Fruit fly (Drosophila melanogaster) whole organism, embryonic: ENCODE measurements around the gene CG43251.

Experiments used
- Aef1 ChIP-seq: fragments of 200-800 bp; sonication (Bioruptor generic); IDR thresholded peaks from 3 replicates; pipeline ENCODE4 v1.3.6; 2022; ENCODE audit warnings: missing biosample characterization, missing genetic modification characterization
- Atf-2 ChIP-seq: fragments of 200-800 bp; sonication (Bioruptor generic); optimal IDR thresholded peaks from 2 replicates; lab custom pipeline; 2016; ENCODE audit warnings: missing biosample characterization, missing genetic modification characterization
- Bteb2 ChIP-seq: fragments of 200-800 bp; sonication (Bioruptor generic); optimal IDR thresholded peaks from 2 replicates; lab custom pipeline; 2016; ENCODE audit warnings: missing biosample characterization, missing genetic modification characterization
- CG10565 ChIP-seq: fragments of 200-800 bp; sonication (Bioruptor generic); optimal IDR thresholded peaks from 3 replicates; lab custom pipeline; 2016; ENCODE audit warnings: missing biosample characterization, mild to moderate bottlenecking, missing genetic modification characterization
- CG12391 ChIP-seq: fragments of 200-800 bp; sonication (Bioruptor generic); optimal IDR thresholded peaks from 3 replicates; lab custom pipeline; 2018; ENCODE audit warnings: missing biosample characterization, mild to moderate bottlenecking, missing genetic modification characterization, moderate library complexity
- CG12942 ChIP-seq: fragments of 200-800 bp; sonication (Bioruptor generic); optimal IDR thresholded peaks from 3 replicates; lab custom pipeline; 2016; ENCODE audit warnings: missing biosample characterization, missing genetic modification characterization
- CG13123 ChIP-seq: fragments of 200-800 bp; sonication (Bioruptor generic); optimal IDR thresholded peaks from 2 replicates; lab custom pipeline; 2016; ENCODE audit warnings: missing biosample characterization, missing genetic modification characterization
- CG14710 ChIP-seq: fragments of 200-800 bp; sonication (Bioruptor generic); optimal IDR thresholded peaks from 3 replicates; lab custom pipeline; 2019; ENCODE audit warnings: missing biosample characterization, mild to moderate bottlenecking, missing genetic modification characterization, moderate library complexity
- CG1529 ChIP-seq: fragments of 200-800 bp; sonication (Bioruptor generic); optimal IDR thresholded peaks from 3 replicates; lab custom pipeline; 2018; ENCODE audit warnings: missing biosample characterization, missing genetic modification characterization
- CG18262 ChIP-seq: fragments of 200-800 bp; optimal IDR thresholded peaks from 3 replicates; lab custom pipeline; 2019; ENCODE audit warnings: missing biosample characterization, mild to moderate bottlenecking, missing genetic modification characterization, moderate library complexity
- CG2129 ChIP-seq: fragments of 200-800 bp; sonication (Bioruptor generic); IDR thresholded peaks from 2 replicates; pipeline ENCODE4 v1.3.6; 2022; ENCODE audit warnings: missing biosample characterization, missing genetic modification characterization; ENCODE audit not compliant: partially characterized antibody
- CG30431 ChIP-seq: fragments of 200-800 bp; sonication (Bioruptor generic); optimal IDR thresholded peaks from 2 replicates; lab custom pipeline; 2017; ENCODE audit warnings: missing biosample characterization, missing genetic modification characterization
- CG31224 ChIP-seq: fragments of 200-800 bp; sonication (Bioruptor generic); IDR thresholded peaks from 2 replicates; pipeline ENCODE4 v1.3.6; 2022; ENCODE audit warnings: missing biosample characterization, missing genetic modification characterization
- CG31388 ChIP-seq: fragments of 200-800 bp; sonication (Bioruptor generic); optimal IDR thresholded peaks from 2 replicates; lab custom pipeline; 2016; ENCODE audit warnings: missing biosample characterization, missing genetic modification characterization
- CG3163 ChIP-seq: fragments of 200-800 bp; sonication (Bioruptor generic); optimal IDR thresholded peaks from 3 replicates; lab custom pipeline; 2016; ENCODE audit warnings: missing biosample characterization, missing genetic modification characterization
- CG33557 ChIP-seq: fragments of 200-800 bp; sonication (Bioruptor generic); optimal IDR thresholded peaks from 2 replicates; lab custom pipeline; 2019; ENCODE audit warnings: missing biosample characterization, mild to moderate bottlenecking, missing genetic modification characterization, moderate library complexity
- CG3995 ChIP-seq: fragments of 200-800 bp; sonication (Bioruptor generic); optimal IDR thresholded peaks from 3 replicates; lab custom pipeline; 2016; ENCODE audit warnings: missing biosample characterization, missing genetic modification characterization
- CG4617 ChIP-seq: fragments of 200-800 bp; sonication (Bioruptor generic); optimal IDR thresholded peaks from 3 replicates; lab custom pipeline; 2016; ENCODE audit warnings: missing biosample characterization, missing genetic modification characterization, borderline replicate concordance
- CG5245 ChIP-seq: fragments of 200-800 bp; sonication (Bioruptor generic); optimal IDR thresholded peaks from 3 replicates; lab custom pipeline; 2016; ENCODE audit warnings: missing biosample characterization, missing genetic modification characterization
- CG6254 ChIP-seq: fragments of 200-800 bp; sonication (Bioruptor generic); optimal IDR thresholded peaks from 3 replicates; lab custom pipeline; 2017; ENCODE audit warnings: mild to moderate bottlenecking, missing biosample characterization, missing genetic modification reagents, missing genetic modification characterization
- CG8359 ChIP-seq: fragments of 200-800 bp; sonication (Bioruptor generic); optimal IDR thresholded peaks from 2 replicates; lab custom pipeline; 2017; ENCODE audit warnings: missing biosample characterization, mild to moderate bottlenecking, missing genetic modification characterization, borderline replicate concordance
- CG8388 ChIP-seq: fragments of 200-800 bp; sonication (Bioruptor generic); optimal IDR thresholded peaks from 2 replicates; lab custom pipeline; 2019; ENCODE audit warnings: missing biosample characterization, mild to moderate bottlenecking, missing genetic modification characterization, moderate library complexity
- CG8944 ChIP-seq: fragments of 200-800 bp; sonication (Bioruptor generic); optimal IDR thresholded peaks from 3 replicates; lab custom pipeline; 2016; ENCODE audit warnings: missing biosample characterization, missing genetic modification characterization
- CTCF ChIP-seq: fragments of 200-800 bp; sonication (Bioruptor generic); optimal IDR thresholded peaks from 2 replicates; lab custom pipeline; 2017; ENCODE audit warnings: missing biosample characterization, mild to moderate bottlenecking, missing genetic modification characterization, moderate library complexity
- Doc2 ChIP-seq: fragments of 200-800 bp; sonication (Bioruptor generic); IDR thresholded peaks from 2 replicates; pipeline ENCODE4 v1.3.6; 2022; ENCODE audit warnings: missing biosample characterization, missing genetic modification characterization
- Ets65A ChIP-seq: fragments of 200-800 bp; sonication (Bioruptor generic); peaks from one replicate; lab custom pipeline; 2016; ENCODE audit warnings: missing biosample characterization, missing genetic modification characterization
- Fer1 ChIP-seq: fragments of 200-800 bp; sonication (Bioruptor generic); optimal IDR thresholded peaks from 2 replicates; lab custom pipeline; 2017; ENCODE audit warnings: missing biosample characterization, mild to moderate bottlenecking, missing genetic modification characterization
- Hand ChIP-seq: fragments of 200-800 bp; sonication (Bioruptor generic); optimal IDR thresholded peaks from 2 replicates; lab custom pipeline; 2017; ENCODE audit warnings: mild to moderate bottlenecking, missing biosample characterization, missing genetic modification reagents, missing genetic modification characterization
- Nf-YA ChIP-seq: fragments of 200-800 bp; sonication (Bioruptor generic); IDR thresholded peaks from 2 replicates; pipeline ENCODE4 v1.3.6; 2022; ENCODE audit warnings: missing biosample characterization, missing genetic modification characterization
- Oli ChIP-seq: fragments of 200-800 bp; sonication (Bioruptor generic); optimal IDR thresholded peaks from 2 replicates; lab custom pipeline; 2018; ENCODE audit warnings: missing biosample characterization, mild to moderate bottlenecking, missing genetic modification characterization, moderate library complexity
- Scr ChIP-seq: fragments of 200-800 bp; sonication (Bioruptor generic); IDR thresholded peaks from 2 replicates; pipeline ENCODE4 v1.3.6; 2022; ENCODE audit warnings: missing biosample characterization, missing genetic modification characterization; ENCODE audit not compliant: partially characterized antibody
- bab2 ChIP-seq: fragments of 200-800 bp; sonication (Bioruptor generic); optimal IDR thresholded peaks from 2 replicates; lab custom pipeline; 2016; ENCODE audit warnings: missing biosample characterization, missing genetic modification characterization
- bigmax ChIP-seq: fragments of 200-800 bp; sonication (Bioruptor generic); optimal IDR thresholded peaks from 2 replicates; lab custom pipeline; 2018; ENCODE audit warnings: missing biosample characterization, mild to moderate bottlenecking, missing genetic modification characterization
- btn ChIP-seq: fragments of 200-800 bp; sonication (Bioruptor generic); optimal IDR thresholded peaks from 2 replicates; lab custom pipeline; 2016; ENCODE audit warnings: missing biosample characterization, missing genetic modification characterization
- cato ChIP-seq: fragments of 200-800 bp; sonication (Bioruptor generic); optimal IDR thresholded peaks from 2 replicates; lab custom pipeline; 2016; ENCODE audit warnings: missing biosample characterization, missing genetic modification characterization, borderline replicate concordance
- chn ChIP-seq: fragments of 200-800 bp; sonication (Bioruptor generic); optimal IDR thresholded peaks from 2 replicates; lab custom pipeline; 2016; ENCODE audit warnings: missing biosample characterization, missing genetic modification characterization
- crol ChIP-seq: fragments of 200-800 bp; sonication (Bioruptor generic); IDR thresholded peaks from 2 replicates; pipeline ENCODE4 v1.3.6; 2022; ENCODE audit warnings: missing biosample characterization, missing genetic modification characterization
- dmrt11E ChIP-seq: fragments of 200-800 bp; sonication (Bioruptor generic); optimal IDR thresholded peaks from 3 replicates; lab custom pipeline; 2018; ENCODE audit warnings: missing biosample characterization, mild to moderate bottlenecking, missing genetic modification characterization, moderate library complexity
- dmrt99B ChIP-seq: fragments of 200-800 bp; sonication (Bioruptor generic); optimal IDR thresholded peaks from 2 replicates; lab custom pipeline; 2018; ENCODE audit warnings: missing biosample characterization, mild to moderate bottlenecking, missing genetic modification characterization, moderate library complexity
- dpn ChIP-seq, 2 experiments: fragments of 200-800 bp; sonication (Bioruptor generic); optimal IDR thresholded peaks; 3 replicates each; lab custom pipeline; 2016; ENCODE audit warnings: missing biosample characterization in 2 of 2, missing genetic modification characterization in 2 of 2
- eyg ChIP-seq: fragments of 200-800 bp; sonication (Bioruptor generic); optimal IDR thresholded peaks from 3 replicates; lab custom pipeline; 2016; ENCODE audit warnings: missing biosample characterization, missing genetic modification characterization
- gcm ChIP-seq: fragments of 200-800 bp; sonication (Bioruptor generic); optimal IDR thresholded peaks from 2 replicates; lab custom pipeline; 2019; ENCODE audit warnings: missing biosample characterization, mild to moderate bottlenecking, missing genetic modification characterization, moderate library complexity
- hkb ChIP-seq, 2 experiments: fragments of 200-800 bp in 1 of 2; fragments of >200 bp in 1 of 2; sonication (Bioruptor generic) in 1 of 2; IDR thresholded peaks in 1 of 2; optimal IDR thresholded peaks in 1 of 2; 2 replicates each; pipeline versions ENCODE4 v1.3.6 to Lab custom; 2017 to 2022; ENCODE audit warnings: missing biosample characterization in 1 of 2, missing genetic modification characterization in 1 of 2
- kni ChIP-seq: fragments of 200-800 bp; sonication (Bioruptor generic); optimal IDR thresholded peaks from 3 replicates; lab custom pipeline; 2017; ENCODE audit warnings: mild to moderate bottlenecking, missing biosample characterization, missing genetic modification reagents, missing genetic modification characterization
- pita ChIP-seq: fragments of 200-800 bp; sonication (Bioruptor generic); optimal IDR thresholded peaks from 2 replicates; lab custom pipeline; 2017; ENCODE audit warnings: missing biosample characterization, mild to moderate bottlenecking, missing genetic modification characterization
- pnt ChIP-seq: fragments of 200-800 bp; sonication (Bioruptor generic); optimal IDR thresholded peaks from 3 replicates; lab custom pipeline; 2016; ENCODE audit warnings: missing biosample characterization, missing genetic modification characterization
- pzg ChIP-seq: fragments of 200-800 bp; sonication (Bioruptor generic); optimal IDR thresholded peaks from 3 replicates; lab custom pipeline; 2018; ENCODE audit warnings: missing biosample characterization, mild to moderate bottlenecking, missing genetic modification characterization, moderate library complexity
- sens ChIP-seq: fragments of 200-800 bp; sonication (Bioruptor generic); peaks from one replicate; lab custom pipeline; 2016; ENCODE audit warnings: missing biosample characterization, missing genetic modification characterization
- slp2 ChIP-seq: fragments of 200-800 bp; sonication (Bioruptor generic); optimal IDR thresholded peaks from 2 replicates; lab custom pipeline; 2016; ENCODE audit warnings: missing biosample characterization, missing genetic modification characterization
- trem ChIP-seq: fragments of 200-800 bp; optimal IDR thresholded peaks from 3 replicates; lab custom pipeline; 2019; ENCODE audit warnings: missing biosample characterization, mild to moderate bottlenecking, missing genetic modification characterization, moderate library complexity
- vfl ChIP-seq: fragments of 200-800 bp; sonication (Bioruptor generic); optimal IDR thresholded peaks from 2 replicates; lab custom pipeline; 2016; ENCODE audit warnings: missing biosample characterization, missing genetic modification characterization
- yki ChIP-seq: fragments of >200 bp; optimal IDR thresholded peaks from 3 replicates; lab custom pipeline; 2018

The CG43251 gene

dm6 chr3L:20769350-20769749, 10.7 kb downstream of the CG43251 start, which contains the start of the genes CG4074 and CG4186 (continued):
- TF ChIP-seq CG4617 (GFP tag; lab: Kevin White, UChicago) (peak; percentile 37), pzg (peak; percentile 65), CG3163 (GFP tag; lab: Kevin White, UChicago) (peak; percentile 83), Ets65A (GFP tag; lab: Kevin White, UChicago) (no peak), Nf-YA (GFP tag; lab: Robert Waterston, UW) (no peak), crol (GFP tag; lab: Robert Waterston, UW) (no peak), Atf-2 (no peak), Aef1 (GFP tag; lab: Robert Waterston, UW) (no peak), CG3995 (GFP tag; lab: Kevin White, UChicago) (no peak), dpn (GFP tag; optimal IDR thresholded peaks at IDR 0.05; lab: Kevin White, UChicago) (no peak), CG8359 (GFP tag; lab: Kevin White, UChicago) (no peak), sens (no peak), hkb (optimal IDR thresholded peaks at IDR 0.05; lab: Kevin White, UChicago) (no peak), hkb (GFP tag; IDR thresholded peaks at IDR 0.05; lab: Robert Waterston, UW) (no peak), Scr (peak; percentile 35), CG18262 (tag; lab: Kevin White, UChicago) (no peak), chn (GFP tag; lab: Kevin White, UChicago) (no peak), cato (GFP tag; lab: Kevin White, UChicago) (no peak), yki (lab: Kevin White, UChicago) (no peak), Oli (no peak), CG14710 (peak; percentile 27), Hand (GFP tag; lab: Kevin White, UChicago) (no peak), trem (tag; lab: Kevin White, UChicago) (peak; percentile 99), pnt (GFP tag; lab: Kevin White, UChicago) (no peak), Bteb2 (GFP tag; lab: Kevin White, UChicago) (no peak), CTCF (GFP tag; lab: Kevin White, UChicago) (peak; percentile 14), Fer1 (no peak), CG12391 (tag; lab: Kevin White, UChicago) (peak; percentile 9), pita (GFP tag; lab: Kevin White, UChicago) (no peak), CG5245 (GFP tag; lab: Kevin White, UChicago) (no peak), eyg (no peak), CG33557 (GFP tag; lab: Kevin White, UChicago) (no peak), dmrt11E (tag; lab: Kevin White, UChicago) (no peak), CG13123 (GFP tag; lab: Kevin White, UChicago) (no peak), CG31388 (no peak), bigmax (GFP tag; lab: Kevin White, UChicago) (no peak), CG12942 (no peak), dmrt99B (tag; lab: Kevin White, UChicago) (no peak), kni (GFP tag; lab: Kevin White, UChicago) (peak; percentile 70), CG8388 (GFP tag; lab: Kevin White, UChicago) (no peak), CG31224 (no peak), CG8944 (GFP tag; lab: Kevin White, UChicago) (no peak), gcm (GFP tag; lab: Kevin White, UChicago) (no peak), btn (GFP tag; lab: Kevin White, UChicago) (no peak), slp2 (GFP tag; lab: Kevin White, UChicago) (no peak), CG6254 (GFP tag; lab: Kevin White, UChicago) (peak; percentile 9), CG1529 (GFP tag; lab: Kevin White, UChicago) (no peak), CG2129 (GFP tag; lab: Robert Waterston, UW) (no peak), CG30431 (GFP tag; lab: Kevin White, UChicago) (no peak), CG10565 (GFP tag; lab: Kevin White, UChicago) (no peak), vfl (GFP tag; lab: Kevin White, UChicago) (no peak), bab2 (GFP tag; lab: Kevin White, UChicago) (no peak), Doc2 (GFP tag; lab: Robert Waterston, UW) (no peak)
